Fruit fly (Drosophila melanogaster): Measurements from ENCODE around the gene CG10866.

CG10866 gene

dm6 chr3L:3901865-3902490, 35.8 kb downstream of the CG10866 start:
- no peak for TF ChIP-seq Pif1B (GFP tag; optimal IDR thresholded peaks at IDR 0.05)
- no peak for TF ChIP-seq CG9948 (tag; optimal IDR thresholded peaks at IDR 0.05)
- TF ChIP-seq CG34367 (tag; optimal IDR thresholded peaks at IDR 0.05), result peak; percentile 7
- no peak for TF ChIP-seq D1 (tag; optimal IDR thresholded peaks at IDR 0.05)
- TF ChIP-seq CG14655 (GFP tag; optimal IDR thresholded peaks at IDR 0.05), result no peak
- peak; percentile 5 for TF ChIP-seq CG13204 (GFP tag; optimal IDR thresholded peaks at IDR 0.05)
- no peak for TF ChIP-seq Pif1A (GFP tag; optimal IDR thresholded peaks at IDR 0.05)
- TF ChIP-seq CG8301 (tag; optimal IDR thresholded peaks at IDR 0.05), result peak; percentile 14
- no peak for TF ChIP-seq CG4496 (GFP tag; IDR thresholded peaks at IDR 0.05)
- peak; percentile 67 for TF ChIP-seq gl (tag; optimal IDR thresholded peaks at IDR 0.05)

- TF ChIP-seq CG8159 (tag; optimal IDR thresholded peaks at IDR 0.05), result peak; percentile 17
- no peak for TF ChIP-seq Snoo (tag; optimal IDR thresholded peaks at IDR 0.05)
These were observed 38.8 kb downstream of the CG10866 start, which contains the start of gene Ccz1 for dm6 chr3L:3898978-3899377. TSS of gene Ccz1 (minus strand) at chr3L:3899156.

- TF ChIP-seq CG10348 (GFP tag; IDR thresholded peaks at IDR 0.05) (no peak), CG32121 (GFP tag; IDR thresholded peaks at IDR 0.05) (0 out of 2 replicates have a peak, but pooled peaks have one; percentile 17), Pif1B (GFP tag; optimal IDR thresholded peaks at IDR 0.05) (no peak), CG8159 (tag; optimal IDR thresholded peaks at IDR 0.05) (no peak), CG34367 (tag; optimal IDR thresholded peaks at IDR 0.05) (no peak), CG12605 (GFP tag; IDR thresholded peaks at IDR 0.05) (no peak), CG17806 (tag; optimal IDR thresholded peaks at IDR 0.05) (no peak), CG4496 (GFP tag; IDR thresholded peaks at IDR 0.05) (no peak), CG14655 (GFP tag; optimal IDR thresholded peaks at IDR 0.05) (no peak), EcR (GFP tag; optimal IDR thresholded peaks at IDR 0.05) (no peak), CG9948 (tag; optimal IDR thresholded peaks at IDR 0.05) (no peak), D1 (tag; optimal IDR thresholded peaks at IDR 0.05) (no peak), fd96Ca (GFP tag; IDR thresholded peaks at IDR 0.05) (no peak), Snoo (tag; optimal IDR thresholded peaks at IDR 0.05) (peak; percentile 17), CG8301 (tag; optimal IDR thresholded peaks at IDR 0.05) (no peak), CG15710 (tag; optimal IDR thresholded peaks at IDR 0.05) (no peak), gl (tag; optimal IDR thresholded peaks at IDR 0.05) (no peak), Pif1A (GFP tag; optimal IDR thresholded peaks at IDR 0.05) (no peak)
These were observed 41.2 kb downstream of the CG10866 start, which contains the start of the genes Gr63a and Lamtor4 for dm6 chr3L:3896553-3897034. TSS of gene Gr63a (minus strand) at chr3L:3896603. TSS of gene Lamtor4 (plus strand) at chr3L:3896900.

- no peak for TF ChIP-seq CG12605 (GFP tag; IDR thresholded peaks at IDR 0.05)
- TF ChIP-seq CG14655 (GFP tag; optimal IDR thresholded peaks at IDR 0.05), result no peak
- TF ChIP-seq CG9948 (tag; optimal IDR thresholded peaks at IDR 0.05), result no peak
- TF ChIP-seq Snoo (tag; optimal IDR thresholded peaks at IDR 0.05), result no peak
- TF ChIP-seq Ets98B (GFP tag; IDR thresholded peaks at IDR 0.05), result no peak
- TF ChIP-seq CG13204 (GFP tag; optimal IDR thresholded peaks at IDR 0.05), result no peak
- no peak for TF ChIP-seq CG17806 (tag; optimal IDR thresholded peaks at IDR 0.05)
- TF ChIP-seq D1 (tag; optimal IDR thresholded peaks at IDR 0.05), result no peak
- no peak for TF ChIP-seq CG4496 (GFP tag; IDR thresholded peaks at IDR 0.05)
- TF ChIP-seq EcR (GFP tag; optimal IDR thresholded peaks at IDR 0.05), result no peak
These were observed 43.4 kb downstream of the CG10866 start for dm6 chr3L:3894413-3894812.

- TF ChIP-seq CG17806 (tag; optimal IDR thresholded peaks at IDR 0.05) (peak; percentile 16), CG8301 (tag; optimal IDR thresholded peaks at IDR 0.05) (peak; percentile 29), Snoo (tag; optimal IDR thresholded peaks at IDR 0.05) (peak; percentile 11), CG34367 (tag; optimal IDR thresholded peaks at IDR 0.05) (peak; percentile 16), CG9948 (tag; optimal IDR thresholded peaks at IDR 0.05) (peak; percentile 5), CG15710 (tag; optimal IDR thresholded peaks at IDR 0.05) (peak; percentile 55), CG8159 (tag; optimal IDR thresholded peaks at IDR 0.05) (peak; percentile 61), rn (GFP tag; IDR thresholded peaks at IDR 0.05) (no peak), Pif1B (GFP tag; optimal IDR thresholded peaks at IDR 0.05) (no peak)
These were observed 45.6 kb downstream of the CG10866 start, which contains the start of gene Fie for dm6 chr3L:3892154-3892624. TSS of gene Fie (plus strand) at chr3L:3892574.

- no peak for TF ChIP-seq CG10348 (GFP tag; IDR thresholded peaks at IDR 0.05)
- no peak for TF ChIP-seq Snoo (tag; optimal IDR thresholded peaks at IDR 0.05)
- TF ChIP-seq CG14655 (GFP tag; optimal IDR thresholded peaks at IDR 0.05), result peak; percentile 66
- peak; percentile 18 for TF ChIP-seq Pif1B (GFP tag; optimal IDR thresholded peaks at IDR 0.05)
- TF ChIP-seq CG12605 (GFP tag; IDR thresholded peaks at IDR 0.05), result no peak
- TF ChIP-seq CG32121 (GFP tag; IDR thresholded peaks at IDR 0.05), result no peak
- no peak for TF ChIP-seq Pif1A (GFP tag; optimal IDR thresholded peaks at IDR 0.05)
- peak; percentile 47 for TF ChIP-seq CG15710 (tag; optimal IDR thresholded peaks at IDR 0.05)
- TF ChIP-seq CG8301 (tag; optimal IDR thresholded peaks at IDR 0.05), result peak; percentile 57
- peak; percentile 43 for TF ChIP-seq CG9948 (tag; optimal IDR thresholded peaks at IDR 0.05)
- peak; percentile 32 for TF ChIP-seq CG34367 (tag; optimal IDR thresholded peaks at IDR 0.05)
- TF ChIP-seq gl (tag; optimal IDR thresholded peaks at IDR 0.05), result no peak
- TF ChIP-seq CG4496 (GFP tag; IDR thresholded peaks at IDR 0.05), result no peak
- no peak for TF ChIP-seq Ets98B (GFP tag; IDR thresholded peaks at IDR 0.05)
- TF ChIP-seq fd96Ca (GFP tag; IDR thresholded peaks at IDR 0.05), result no peak
- TF ChIP-seq EcR (GFP tag; optimal IDR thresholded peaks at IDR 0.05), result no peak
- no peak for TF ChIP-seq D1 (tag; optimal IDR thresholded peaks at IDR 0.05)
- peak; percentile 50 for TF ChIP-seq CG17806 (tag; optimal IDR thresholded peaks at IDR 0.05)
- peak; percentile 57 for TF ChIP-seq CG8159 (tag; optimal IDR thresholded peaks at IDR 0.05)
These were observed 46.9 kb downstream of the CG10866 start for dm6 chr3L:3890860-3891259.
